Fruit fly (Drosophila melanogaster) whole organism, embryonic: Measurements from ENCODE around the gene CG34347.

Source experiments
- Abd-B ChIP-seq: fragments of 200-800 bp; sonication (Bioruptor generic); optimal IDR thresholded peaks from 2 replicates; lab custom pipeline; 2018; ENCODE audit warnings: missing biosample characterization, mild to moderate bottlenecking, missing genetic modification characterization, moderate library complexity
- Bdp1 ChIP-seq: fragments of 200-800 bp; sonication (Bioruptor generic); optimal IDR thresholded peaks from 3 replicates; lab custom pipeline; 2016; ENCODE audit warnings: missing biosample characterization, missing genetic modification characterization
- Bteb2 ChIP-seq: fragments of 200-800 bp; sonication (Bioruptor generic); optimal IDR thresholded peaks from 2 replicates; lab custom pipeline; 2016; ENCODE audit warnings: missing biosample characterization, missing genetic modification characterization
- CG12071 ChIP-seq: fragments of 200-800 bp; sonication (Bioruptor generic); optimal IDR thresholded peaks from 3 replicates; lab custom pipeline; 2018; ENCODE audit warnings: missing biosample characterization, mild to moderate bottlenecking, missing genetic modification characterization
- CG1233 ChIP-seq: fragments of 200-800 bp; sonication (Bioruptor generic); optimal IDR thresholded peaks from 4 replicates; lab custom pipeline; 2018; ENCODE audit warnings: missing biosample characterization, mild to moderate bottlenecking, missing genetic modification characterization
- CG12769 ChIP-seq: fragments of 200-800 bp; sonication (Bioruptor generic); optimal IDR thresholded peaks from 2 replicates; lab custom pipeline; 2019; ENCODE audit warnings: missing biosample characterization, mild to moderate bottlenecking, missing genetic modification characterization, moderate library complexity
- CG14014 ChIP-seq: fragments of 200-800 bp; sonication (Bioruptor generic); IDR thresholded peaks from 2 replicates; pipeline ENCODE4 v1.3.6; 2022; ENCODE audit warnings: missing biosample characterization, missing genetic modification characterization
- CG14050 ChIP-seq: fragments of 200-800 bp; sonication (Bioruptor generic); IDR thresholded peaks from 3 replicates; pipeline ENCODE4 v1.3.6; 2022; ENCODE audit warnings: missing biosample characterization, missing genetic modification characterization
- CG15696 ChIP-seq: fragments of 200-800 bp; sonication (Bioruptor generic); optimal IDR thresholded peaks from 2 replicates; lab custom pipeline; 2019; ENCODE audit warnings: missing biosample characterization, mild to moderate bottlenecking, missing genetic modification characterization, moderate library complexity
- CG16779 ChIP-seq: fragments of 200-800 bp; sonication (Bioruptor generic); IDR thresholded peaks from 2 replicates; pipeline ENCODE4 v1.3.6; 2022; ENCODE audit warnings: missing biosample characterization, missing genetic modification characterization
- CG17361 ChIP-seq: fragments of 200-800 bp; sonication (Bioruptor generic); IDR thresholded peaks from 3 replicates; pipeline ENCODE4 v1.3.6; 2022; ENCODE audit warnings: missing biosample characterization, missing genetic modification characterization
- CG2129 ChIP-seq: fragments of 200-800 bp; sonication (Bioruptor generic); IDR thresholded peaks from 2 replicates; pipeline ENCODE4 v1.3.6; 2022; ENCODE audit warnings: missing biosample characterization, missing genetic modification characterization; ENCODE audit not compliant: partially characterized antibody
- CG30403 ChIP-seq: fragments of 200-800 bp; sonication (Bioruptor generic); optimal IDR thresholded peaks from 3 replicates; lab custom pipeline; 2016; ENCODE audit warnings: missing biosample characterization, missing genetic modification characterization
- CG3163 ChIP-seq: fragments of 200-800 bp; sonication (Bioruptor generic); optimal IDR thresholded peaks from 3 replicates; lab custom pipeline; 2016; ENCODE audit warnings: missing biosample characterization, missing genetic modification characterization
- CG43689 ChIP-seq: fragments of 200-800 bp; sonication (Bioruptor generic); IDR thresholded peaks from 2 replicates; pipeline ENCODE4 v1.3.6; 2022; ENCODE audit warnings: missing biosample characterization, missing genetic modification characterization
- CG6272 ChIP-seq: fragments of 200-800 bp; sonication (Bioruptor generic); IDR thresholded peaks from 2 replicates; pipeline ENCODE4 v1.3.6; 2022; ENCODE audit warnings: missing biosample characterization, missing genetic modification characterization
- CG7357 ChIP-seq: fragments of 200-800 bp; sonication (Bioruptor generic); IDR thresholded peaks from 3 replicates; pipeline ENCODE4 v1.3.6; 2022; ENCODE audit warnings: missing biosample characterization, missing genetic modification characterization
- CG7928 ChIP-seq: fragments of 200-800 bp; sonication (Bioruptor generic); optimal IDR thresholded peaks from 2 replicates; lab custom pipeline; 2017; ENCODE audit warnings: missing biosample characterization, mild to moderate bottlenecking, missing genetic modification characterization
- CG7987 ChIP-seq: fragments of 200-800 bp; sonication (Bioruptor generic); optimal IDR thresholded peaks from 2 replicates; lab custom pipeline; 2018; ENCODE audit warnings: missing biosample characterization, mild to moderate bottlenecking, missing genetic modification characterization, moderate library complexity
- CG8359 ChIP-seq: fragments of 200-800 bp; sonication (Bioruptor generic); optimal IDR thresholded peaks from 2 replicates; lab custom pipeline; 2017; ENCODE audit warnings: missing biosample characterization, mild to moderate bottlenecking, missing genetic modification characterization, borderline replicate concordance
- Ets97D ChIP-seq: fragments of 200-800 bp; sonication (Bioruptor generic); optimal IDR thresholded peaks from 3 replicates; lab custom pipeline; 2016; ENCODE audit warnings: missing biosample characterization, missing genetic modification characterization
- Gug ChIP-seq: fragments of 200-800 bp; sonication (Bioruptor generic); IDR thresholded peaks from 4 replicates; pipeline ENCODE4 v1.3.6; 2022; ENCODE audit warnings: missing biosample characterization, missing genetic modification characterization
- Hmr ChIP-seq: fragments of 200-800 bp; sonication (Bioruptor generic); optimal IDR thresholded peaks from 3 replicates; lab custom pipeline; 2017; ENCODE audit warnings: mild to moderate bottlenecking, missing biosample characterization, missing genetic modification reagents, missing genetic modification characterization
- Hr51 ChIP-seq, 2 experiments: fragments of 200-800 bp; sonication (Bioruptor generic); optimal IDR thresholded peaks; 2 replicates in 1 of 2; 3 replicates in 1 of 2; lab custom pipeline; 2016 to 2018; ENCODE audit warnings: missing biosample characterization in 2 of 2, missing genetic modification characterization in 2 of 2, mild to moderate bottlenecking in 1 of 2, moderate library complexity in 1 of 2
- Med ChIP-seq: fragments of 200-800 bp; sonication (Bioruptor generic); peaks from one replicate; lab custom pipeline; 2016; ENCODE audit warnings: missing biosample characterization, missing genetic modification characterization, mild to moderate bottlenecking, inconsistent platforms, moderate library complexity
- Mes4 ChIP-seq: fragments of 200-800 bp; sonication (Bioruptor generic); optimal IDR thresholded peaks from 2 replicates; lab custom pipeline; 2016; ENCODE audit warnings: missing biosample characterization, missing genetic modification characterization
- Myb ChIP-seq: fragments of 200-800 bp; sonication (Bioruptor generic); optimal IDR thresholded peaks from 2 replicates; lab custom pipeline; 2016; ENCODE audit warnings: missing biosample characterization, missing genetic modification characterization
- NC2α ChIP-seq: fragments of 200-800 bp; sonication (Bioruptor generic); optimal IDR thresholded peaks from 2 replicates; lab custom pipeline; 2016; ENCODE audit warnings: missing biosample characterization, missing genetic modification characterization
- Neu2 ChIP-seq: fragments of 200-800 bp; sonication (Bioruptor generic); optimal IDR thresholded peaks from 3 replicates; lab custom pipeline; 2016; ENCODE audit warnings: missing biosample characterization, missing genetic modification characterization, borderline replicate concordance
- Nf-YA ChIP-seq: fragments of 200-800 bp; sonication (Bioruptor generic); IDR thresholded peaks from 2 replicates; pipeline ENCODE4 v1.3.6; 2022; ENCODE audit warnings: missing biosample characterization, missing genetic modification characterization
- PHDP ChIP-seq: fragments of 200-800 bp; sonication (Bioruptor generic); optimal IDR thresholded peaks from 3 replicates; lab custom pipeline; 2018; ENCODE audit warnings: missing biosample characterization, mild to moderate bottlenecking, missing genetic modification characterization, moderate library complexity
- Rfx ChIP-seq: fragments of 200-800 bp; sonication (Bioruptor generic); IDR thresholded peaks from 2 replicates; pipeline ENCODE4 v1.3.6; 2022; ENCODE audit warnings: missing biosample characterization, missing genetic modification characterization
- Taf1 ChIP-seq: fragments of 200-800 bp; sonication (Bioruptor generic); IDR thresholded peaks from 2 replicates; pipeline ENCODE4 v1.3.6; 2022; ENCODE audit warnings: missing biosample characterization, missing genetic modification characterization
- Tbp ChIP-seq: fragments of >200 bp; optimal IDR thresholded peaks from 2 replicates; lab custom pipeline; 2018; ENCODE audit warnings: missing biosample characterization, missing genetic modification characterization
- ab ChIP-seq: fragments of 200-800 bp; sonication (Bioruptor generic); optimal IDR thresholded peaks from 2 replicates; lab custom pipeline; 2016; ENCODE audit warnings: missing biosample characterization, missing genetic modification characterization
- abd-A ChIP-seq: fragments of 200-800 bp; sonication (Bioruptor generic); optimal IDR thresholded peaks from 3 replicates; lab custom pipeline; 2019; ENCODE audit warnings: missing biosample characterization, mild to moderate bottlenecking, missing genetic modification characterization, moderate library complexity
- ato ChIP-seq: fragments of 200-800 bp; sonication (Bioruptor generic); IDR thresholded peaks from 2 replicates; pipeline ENCODE4 v1.3.6; 2022; ENCODE audit warnings: missing biosample characterization, missing genetic modification characterization; ENCODE audit not compliant: partially characterized antibody
- caup ChIP-seq: fragments of 200-800 bp; sonication (Bioruptor generic); optimal IDR thresholded peaks from 3 replicates; lab custom pipeline; 2017; ENCODE audit warnings: missing biosample characterization, mild to moderate bottlenecking, missing genetic modification characterization, moderate library complexity; ENCODE audit not compliant: severe bottlenecking
- corto ChIP-seq: fragments of 200-800 bp; sonication (Bioruptor generic); optimal IDR thresholded peaks from 2 replicates; lab custom pipeline; 2016; ENCODE audit warnings: missing biosample characterization, mild to moderate bottlenecking, missing genetic modification characterization, moderate library complexity
- danr ChIP-seq: fragments of 200-800 bp; sonication (Bioruptor generic); IDR thresholded peaks from 2 replicates; pipeline ENCODE4 v1.3.6; 2022; ENCODE audit warnings: missing biosample characterization, missing genetic modification characterization
- dmrt99B ChIP-seq: fragments of 200-800 bp; sonication (Bioruptor generic); optimal IDR thresholded peaks from 2 replicates; lab custom pipeline; 2018; ENCODE audit warnings: missing biosample characterization, mild to moderate bottlenecking, missing genetic modification characterization, moderate library complexity
- hb ChIP-seq: fragments of 200-800 bp; sonication (Bioruptor generic); IDR thresholded peaks from 3 replicates; pipeline ENCODE4 v1.3.6; 2022; ENCODE audit warnings: missing biosample characterization, missing genetic modification characterization; ENCODE audit not compliant: partially characterized antibody
- insv ChIP-seq, 2 experiments: fragments of 200-800 bp; sonication (Bioruptor generic); optimal IDR thresholded peaks; 3 replicates each; lab custom pipeline; 2016 to 2018; ENCODE audit warnings: missing biosample characterization in 2 of 2, missing genetic modification characterization in 2 of 2
- maf-S ChIP-seq: fragments of 200-800 bp; sonication (Bioruptor generic); optimal IDR thresholded peaks from 2 replicates; lab custom pipeline; 2016; ENCODE audit warnings: missing biosample characterization, missing genetic modification characterization
- sd ChIP-seq: fragments of 200-800 bp; sonication (Bioruptor generic); optimal IDR thresholded peaks from 3 replicates; lab custom pipeline; 2018; ENCODE audit warnings: missing biosample characterization, mild to moderate bottlenecking, missing genetic modification characterization, moderate library complexity
- slbo ChIP-seq: fragments of 200-800 bp; sonication (Bioruptor generic); IDR thresholded peaks from 2 replicates; pipeline ENCODE4 v1.3.6; 2022; ENCODE audit warnings: missing biosample characterization, missing genetic modification characterization
- trh ChIP-seq: fragments of 200-800 bp; sonication (Bioruptor generic); optimal IDR thresholded peaks from 2 replicates; lab custom pipeline; 2016; ENCODE audit warnings: missing biosample characterization, missing genetic modification characterization
- ttk ChIP-seq: fragments of 200-800 bp; sonication (Bioruptor generic); IDR thresholded peaks from 2 replicates; pipeline ENCODE4 v2.1.2; 2022; ENCODE audit warnings: missing biosample characterization, missing genetic modification characterization
- tup ChIP-seq: fragments of 200-800 bp; sonication (Bioruptor generic); optimal IDR thresholded peaks from 2 replicates; lab custom pipeline; 2016; ENCODE audit warnings: missing biosample characterization, mild to moderate bottlenecking, missing genetic modification characterization, moderate library complexity
- usp ChIP-seq: fragments of >200 bp; optimal IDR thresholded peaks from 2 replicates; lab custom pipeline; 2017; ENCODE audit warnings: missing biosample characterization, missing genetic modification characterization
- vnd ChIP-seq: fragments of 200-800 bp; sonication (Bioruptor generic); IDR thresholded peaks from 3 replicates; pipeline ENCODE4 v1.3.6; 2022; ENCODE audit warnings: missing biosample characterization, missing genetic modification characterization; ENCODE audit not compliant: partially characterized antibody

CG34347 gene

dm6 chr3R:31384108-31384507, 73.2 kb downstream of the CG34347 start (continued):
- TF ChIP-seq Ets97D (GFP tag; lab: Kevin White, UChicago) (peak; percentile 92), CG14050 (GFP tag; lab: Robert Waterston, UW) (peak; percentile 95), CG6272 (peak; percentile 98), ttk (GFP tag; lab: Robert Waterston, UW) (peak; percentile 97), CG12071 (GFP tag; lab: Kevin White, UChicago) (peak; percentile 96), danr (GFP tag; lab: Robert Waterston, UW) (peak; percentile 96), Bteb2 (peak; percentile 97), Myb (GFP tag; lab: Kevin White, UChicago) (peak; percentile 92), Neu2 (GFP tag; lab: Kevin White, UChicago) (peak; percentile 77), CG1233 (peak; percentile 94), CG7987 (GFP tag; lab: Kevin White, UChicago) (peak; percentile 90), caup (peak; percentile 96), Nf-YA (GFP tag; lab: Robert Waterston, UW) (peak; percentile 88), corto (GFP tag; lab: Kevin White, UChicago) (peak; percentile 93), ab (GFP tag; lab: Kevin White, UChicago) (peak; percentile 90), maf-S (GFP tag; lab: Kevin White, UChicago) (peak; percentile 97), sd (tag; lab: Kevin White, UChicago) (peak; percentile 91), CG2129 (no peak), Rfx (peak; percentile 99), Hr51 (GFP tag; optimal IDR thresholded peaks at IDR 0.05; lab: Kevin White, UChicago) (peak; percentile 97 to 98), CG7928 (peak; percentile 77), CG16779 (peak; percentile 98), NC2α (peak; percentile 96), Tbp (GFP tag; lab: Kevin White, UChicago) (no peak), CG3163 (GFP tag; lab: Kevin White, UChicago) (peak; percentile 89), Bdp1 (GFP tag; lab: Kevin White, UChicago) (peak; percentile 91), Gug (GFP tag; lab: Robert Waterston, UW) (peak; percentile 99), CG17361 (GFP tag; lab: Robert Waterston, UW) (peak; percentile 98), slbo (GFP tag; lab: Robert Waterston, UW) (peak; percentile 99), CG15696 (tag; lab: Kevin White, UChicago) (peak; percentile 78), Abd-B (GFP tag; lab: Kevin White, UChicago) (peak; percentile 97), insv (GFP tag; optimal IDR thresholded peaks at IDR 0.05; lab: Kevin White, UChicago) (peak; percentile 33 to 50), Med (peak; percentile 100), CG14014 (peak; percentile 97), Taf1 (peak; percentile 95), tup (peak; percentile 87), vnd (GFP tag; lab: Robert Waterston, UW) (no peak), CG8359 (GFP tag; lab: Kevin White, UChicago) (peak; percentile 81), CG7357 (GFP tag; lab: Robert Waterston, UW) (peak; percentile 95), Mes4 (GFP tag; lab: Kevin White, UChicago) (peak; percentile 95), CG30403 (GFP tag; lab: Kevin White, UChicago) (peak; percentile 99), Hmr (GFP tag; lab: Kevin White, UChicago) (peak; percentile 98), PHDP (tag; lab: Kevin White, UChicago) (peak; percentile 97), trh (GFP tag; lab: Kevin White, UChicago) (peak; percentile 93), ato (GFP tag; lab: Robert Waterston, UW) (no peak), abd-A (tag; lab: Kevin White, UChicago) (peak; percentile 24), CG12769 (tag; lab: Kevin White, UChicago) (peak; percentile 97), usp (GFP tag; lab: Kevin White, UChicago) (no peak), hb (GFP tag; lab: Robert Waterston, UW) (no peak), CG43689 (GFP tag; lab: Robert Waterston, UW) (peak; percentile 92), dmrt99B (tag; lab: Kevin White, UChicago) (peak; percentile 97)
